Worm (Caenorhabditis elegans) whole organism, mixed stage, embryonic: Measurements from ENCODE around the gene osm-12.

Source experiments
- M03D4.4 ChIP-seq: sonication (generic microtip); optimal IDR thresholded peaks from 2 replicates; lab custom pipeline; 2017; ENCODE audit warnings: mild to moderate bottlenecking, missing genetic modification characterization, missing compliant biosample characterization
- bed-3 ChIP-seq: fragments of 200-800 bp; sonication (Bioruptor generic); optimal IDR thresholded peaks from 3 replicates; lab custom pipeline; 2018; ENCODE audit warnings: mild to moderate bottlenecking, missing genetic modification characterization, moderate library complexity, missing compliant biosample characterization
- blmp-1 ChIP-seq: fragments of 150-350 bp; optimal IDR thresholded peaks from 2 replicates; lab custom pipeline; 2014; ENCODE audit warnings: missing biosample characterization, missing genetic modification characterization
- ceh-39 ChIP-seq: fragments of 150-350 bp; optimal IDR thresholded peaks from 2 replicates; lab custom pipeline; 2014; ENCODE audit warnings: missing biosample characterization, missing genetic modification characterization
- ceh-43 ChIP-seq: fragments of 200-800 bp; sonication (Bioruptor generic); optimal IDR thresholded peaks from 2 replicates; lab custom pipeline; 2018; ENCODE audit warnings: mild to moderate bottlenecking, missing genetic modification characterization, moderate library complexity, missing compliant biosample characterization
- ceh-83 ChIP-seq: fragments of 200-800 bp; sonication (Bioruptor generic); optimal IDR thresholded peaks from 2 replicates; lab custom pipeline; 2018; ENCODE audit warnings: mild to moderate bottlenecking, missing genetic modification characterization, missing compliant biosample characterization
- ces-1 ChIP-seq: fragments of 150-350 bp; optimal IDR thresholded peaks from 2 replicates; lab custom pipeline; 2014; ENCODE audit warnings: missing biosample characterization, missing genetic modification reagents, missing genetic modification characterization
- cnd-1 ChIP-seq: fragments of 200-800 bp; sonication (Bioruptor generic); optimal IDR thresholded peaks from 2 replicates; lab custom pipeline; 2018; ENCODE audit warnings: mild to moderate bottlenecking, missing genetic modification characterization, missing compliant biosample characterization
- drap-1 ChIP-seq: fragments of 200-800 bp; sonication (Bioruptor generic); optimal IDR thresholded peaks from 3 replicates; lab custom pipeline; 2018; ENCODE audit warnings: mild to moderate bottlenecking, missing genetic modification characterization, missing compliant biosample characterization
- elt-1 ChIP-seq: sonication (generic microtip); optimal IDR thresholded peaks from 2 replicates; lab custom pipeline; 2017; ENCODE audit warnings: missing genetic modification characterization, mild to moderate bottlenecking, missing compliant biosample characterization, antibody characterized with exemption, moderate library complexity, borderline replicate concordance; ENCODE audit not compliant: insufficient read depth
- hlh-1 ChIP-seq: fragments of 150-350 bp; optimal IDR thresholded peaks from 2 replicates; lab custom pipeline; 2014; ENCODE audit warnings: missing biosample characterization, missing genetic modification reagents, missing genetic modification characterization
- lin-13 ChIP-seq: fragments of 150-350 bp; optimal IDR thresholded peaks from 2 replicates; lab custom pipeline; 2014; ENCODE audit warnings: missing biosample characterization, missing genetic modification characterization
- lin-32 ChIP-seq: fragments of 200-800 bp; sonication (Bioruptor generic); optimal IDR thresholded peaks from 2 replicates; lab custom pipeline; 2018; ENCODE audit warnings: mild to moderate bottlenecking, missing genetic modification characterization, missing compliant biosample characterization
- lsy-2 ChIP-seq: fragments of 150-350 bp; optimal IDR thresholded peaks from 2 replicates; lab custom pipeline; 2014; ENCODE audit warnings: missing biosample characterization, missing genetic modification characterization
- mab-5 ChIP-seq: fragments of 150-350 bp; optimal IDR thresholded peaks from 2 replicates; lab custom pipeline; 2014; ENCODE audit warnings: missing biosample characterization, missing genetic modification characterization
- mep-1 ChIP-seq: fragments of 150-350 bp; optimal IDR thresholded peaks from 2 replicates; lab custom pipeline; 2017; ENCODE audit warnings: missing biosample characterization, missing genetic modification reagents, missing genetic modification characterization, inconsistent platforms
- mls-2 ChIP-seq: sonication (generic microtip); optimal IDR thresholded peaks from 2 replicates; lab custom pipeline; 2016; ENCODE audit warnings: mild to moderate bottlenecking, missing genetic modification characterization, moderate library complexity, missing compliant biosample characterization
- nhr-12 ChIP-seq: fragments of 150-350 bp; optimal IDR thresholded peaks from 2 replicates; lab custom pipeline; 2014; ENCODE audit warnings: missing biosample characterization, missing genetic modification characterization
- nhr-2 ChIP-seq: fragments of 150-350 bp; optimal IDR thresholded peaks from 2 replicates; lab custom pipeline; 2014; ENCODE audit warnings: missing biosample characterization, missing genetic modification characterization
- nhr-237 ChIP-seq: fragments of 150-350 bp; optimal IDR thresholded peaks from 2 replicates; lab custom pipeline; 2014; ENCODE audit warnings: missing biosample characterization, missing genetic modification characterization
- nhr-28 ChIP-seq: fragments of 150-350 bp; optimal IDR thresholded peaks from 2 replicates; lab custom pipeline; 2014; ENCODE audit warnings: missing biosample characterization, missing genetic modification characterization
- nhr-76 ChIP-seq: sonication (generic microtip); optimal IDR thresholded peaks from 2 replicates; lab custom pipeline; 2017; ENCODE audit warnings: missing biosample characterization, missing genetic modification characterization
- pha-4 ChIP-seq: fragments of 150-350 bp; optimal IDR thresholded peaks from 2 replicates; lab custom pipeline; 2018; ENCODE audit warnings: missing biosample characterization, missing genetic modification reagents, missing genetic modification characterization
- sem-2 ChIP-seq: fragments of 200-800 bp; sonication (Bioruptor generic); optimal IDR thresholded peaks from 2 replicates; lab custom pipeline; 2018; ENCODE audit warnings: mild to moderate bottlenecking, missing genetic modification characterization, missing compliant biosample characterization
- sptf-1 ChIP-seq: sonication (generic microtip); optimal IDR thresholded peaks from 2 replicates; lab custom pipeline; 2017; ENCODE audit warnings: mild to moderate bottlenecking, missing genetic modification characterization, moderate library complexity, missing compliant biosample characterization
- unc-120 ChIP-seq: sonication (generic microtip); optimal IDR thresholded peaks from 2 replicates; lab custom pipeline; 2017; ENCODE audit warnings: missing genetic modification characterization, missing compliant biosample characterization; ENCODE audit not compliant: poor library complexity, severe bottlenecking
- unc-62 ChIP-seq: fragments of 150-350 bp; optimal IDR thresholded peaks from 2 replicates; lab custom pipeline; 2014; ENCODE audit warnings: missing biosample characterization, missing genetic modification reagents, missing genetic modification characterization
- zip-8 ChIP-seq: fragments of 150-350 bp; optimal IDR thresholded peaks from 2 replicates; lab custom pipeline; 2014; ENCODE audit warnings: missing biosample characterization, missing genetic modification characterization
- ztf-11 ChIP-seq: fragments of 150-350 bp; optimal IDR thresholded peaks from 2 replicates; lab custom pipeline; 2014; ENCODE audit warnings: missing biosample characterization, missing genetic modification characterization

Gene osm-12

DNA sequence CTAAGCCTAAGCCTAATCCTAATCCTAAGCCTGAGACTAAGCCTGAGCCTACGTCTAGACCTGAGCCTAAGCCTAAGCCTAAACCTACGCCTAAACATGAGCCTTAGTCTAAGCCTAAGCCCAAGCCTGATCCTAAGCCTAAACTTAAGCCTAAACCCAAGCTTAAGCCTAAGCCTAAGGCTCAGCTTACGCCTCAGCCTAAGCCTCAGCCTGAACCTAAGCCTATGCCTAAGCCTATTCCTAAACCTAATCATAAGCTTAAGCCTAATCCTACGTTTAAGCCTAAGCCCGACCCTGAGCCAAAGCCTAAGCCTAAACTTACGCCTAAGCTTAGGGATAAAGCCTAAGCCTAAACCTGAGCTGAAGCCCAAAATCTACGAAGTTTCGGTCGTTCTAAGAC is 27.9 kb upstream of the osm-12 start:
- no peak for TF ChIP-seq bed-3 (GFP tag; lab: Kevin White, UChicago)
- no peak for TF ChIP-seq blmp-1 (tag; lab: Kevin White, UChicago)
- TF ChIP-seq ztf-11 (tag; lab: Kevin White, UChicago): no peak
- no peak for TF ChIP-seq ceh-83 (GFP tag; lab: Kevin White, UChicago)
- no peak for TF ChIP-seq mep-1
- TF ChIP-seq lin-13 (tag; lab: Kevin White, UChicago): no peak
- no peak for TF ChIP-seq mab-5 (tag; lab: Kevin White, UChicago)
- TF ChIP-seq ceh-43 (GFP tag; lab: Kevin White, UChicago): no peak
- TF ChIP-seq sptf-1: no peak
- TF ChIP-seq unc-62 (GFP tag; lab: Kevin White, UChicago): no peak
- no peak for TF ChIP-seq nhr-12 (tag; lab: Kevin White, UChicago)

DNA sequence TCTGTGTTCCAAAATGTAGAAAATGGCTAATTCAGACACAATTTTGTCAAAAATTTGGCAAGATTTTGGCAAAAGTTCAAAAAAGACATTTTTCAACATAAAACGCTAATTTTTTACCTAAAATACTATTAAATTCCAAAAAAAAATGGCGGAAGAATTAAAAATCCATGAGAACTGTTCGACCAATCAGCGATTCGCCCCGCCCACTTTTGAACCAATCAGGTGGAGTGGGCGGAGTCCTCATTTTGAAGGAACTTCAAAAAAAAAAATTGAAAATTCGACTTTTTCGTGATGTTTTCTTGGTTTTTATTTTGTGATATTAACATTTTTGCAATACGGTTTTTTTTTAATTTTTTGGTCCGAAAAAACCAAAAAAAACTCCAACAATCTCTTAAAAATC is 25.6 kb upstream of the osm-12 start:
- TF ChIP-seq M03D4.4 (tag; lab: Kevin White, UChicago) (no peak), cnd-1 (tag; lab: Kevin White, UChicago) (no peak), drap-1 (GFP tag; lab: Kevin White, UChicago) (no peak)

DNA sequence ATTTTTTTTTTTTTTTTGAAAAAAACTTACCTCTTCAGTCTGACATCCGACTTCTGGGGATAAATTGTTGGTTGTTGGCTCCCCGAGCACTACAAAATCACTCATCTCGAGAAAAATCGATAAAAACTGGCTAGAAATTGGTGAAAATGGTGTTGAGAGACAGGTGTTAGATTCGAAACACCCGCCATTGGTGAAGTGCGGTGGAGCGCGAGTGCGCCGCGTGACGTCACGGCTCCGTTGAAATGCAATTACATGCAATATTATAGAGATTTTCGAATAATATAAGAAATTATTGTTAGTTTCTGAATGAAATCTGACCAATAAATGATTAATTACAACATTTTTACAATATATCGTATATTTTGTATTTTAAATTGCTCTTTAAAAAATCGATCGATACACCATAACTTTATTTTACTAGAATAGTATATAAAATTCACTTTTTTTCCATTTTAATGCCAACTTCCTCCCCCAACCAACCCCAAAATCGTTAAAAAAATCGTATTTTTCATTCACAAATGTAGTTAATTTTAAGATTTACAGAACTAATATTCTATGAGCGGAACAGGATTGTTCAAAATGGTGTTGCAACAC is 23.8 kb upstream of the osm-12 start, which contains the start of the genes Y75B8A.18 and Y75B8A.19:
Gene Y75B8A.18 (minus strand): TSS at position 142 of the 594 bp plus-strand sequence.
Gene Y75B8A.19 (plus strand): TSS at position 544 of the 594 bp plus-strand sequence.
- TF ChIP-seq hlh-1 (tag; lab: Kevin White, UChicago) (peak; percentile 54), pha-4 (tag; lab: Kevin White, UChicago) (peak; percentile 53), ztf-11 (tag; lab: Kevin White, UChicago) (no peak), unc-120 (tag; lab: Kevin White, UChicago) (no peak), ceh-43 (GFP tag; lab: Kevin White, UChicago) (no peak), lsy-2 (tag; lab: Kevin White, UChicago) (peak; percentile 40), unc-62 (GFP tag; lab: Kevin White, UChicago) (no peak), mep-1 (peak; percentile 75), nhr-237 (tag; lab: Kevin White, UChicago) (peak; percentile 6), ces-1 (GFP tag; lab: Kevin White, UChicago) (peak; percentile 94), nhr-12 (tag; lab: Kevin White, UChicago) (no peak), zip-8 (tag; lab: Kevin White, UChicago) (no peak), lin-13 (tag; lab: Kevin White, UChicago) (peak; percentile 28), ceh-39 (tag; lab: Kevin White, UChicago) (peak; percentile 50), elt-1 (tag; lab: Kevin White, UChicago) (no peak), mls-2 (tag; lab: Kevin White, UChicago) (no peak), mab-5 (tag; lab: Kevin White, UChicago) (no peak), cnd-1 (tag; lab: Kevin White, UChicago) (peak; percentile 24), nhr-28 (tag; lab: Kevin White, UChicago) (no peak)

DNA sequence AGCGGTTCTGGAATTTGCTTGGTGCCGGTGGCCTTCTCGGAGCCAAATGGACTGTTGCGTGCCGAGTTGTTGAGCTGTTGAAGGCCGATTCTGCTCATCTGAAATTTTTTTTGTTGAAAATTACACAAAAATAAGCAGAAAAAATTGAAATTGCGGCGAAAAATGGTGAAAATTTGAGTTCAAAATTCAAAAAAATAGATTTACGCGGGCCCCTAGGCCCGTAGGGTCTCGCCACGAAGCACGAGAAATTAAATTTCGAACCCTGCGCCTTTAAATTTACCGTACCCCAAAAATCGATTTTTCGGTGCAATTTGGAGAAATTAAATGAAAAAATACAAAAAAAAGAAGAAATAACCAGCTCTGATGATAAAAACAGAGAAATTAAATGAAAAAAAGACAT is 22.9 kb upstream of the osm-12 start, which contains the start of gene gmn-1:
Gene gmn-1 (minus strand): TSS at position 98 of the 400 bp plus-strand sequence.
- TF ChIP-seq lin-32 (GFP tag; lab: Kevin White, UChicago) (no peak), ceh-83 (GFP tag; lab: Kevin White, UChicago) (no peak), nhr-2 (tag; lab: Kevin White, UChicago) (no peak), unc-120 (tag; lab: Kevin White, UChicago) (no peak), nhr-76 (tag; lab: Kevin White, UChicago) (no peak), sem-2 (no peak), blmp-1 (tag; lab: Kevin White, UChicago) (no peak)

DNA sequence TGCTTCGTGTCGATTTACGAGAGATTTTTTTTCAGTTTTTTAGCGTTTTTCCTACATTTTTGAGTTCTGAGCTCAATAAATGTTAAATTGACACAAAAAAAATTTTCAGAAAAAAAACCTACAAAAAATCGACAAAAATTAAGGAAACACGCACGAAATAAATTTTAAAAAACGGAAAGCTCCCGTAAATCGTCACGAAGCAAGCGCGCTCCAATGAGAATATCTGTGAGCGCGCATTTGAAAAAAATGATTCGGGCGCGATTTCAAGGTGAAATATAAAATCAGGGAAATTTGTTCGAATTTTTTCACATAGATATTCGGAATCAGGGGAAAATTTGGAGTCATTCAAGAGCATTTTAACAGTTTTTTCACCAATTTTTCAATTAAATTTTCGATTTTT is 20.9 kb upstream of the osm-12 start:
- TF ChIP-seq ces-1 (GFP tag; lab: Kevin White, UChicago): no peak
- TF ChIP-seq unc-120 (tag; lab: Kevin White, UChicago): no peak
